Fruit fly (Drosophila melanogaster) whole organism, prepupa: Measurements from ENCODE around the gene CG12643.

Source experiments
- CG11762 ChIP-seq: fragments of 200-800 bp; sonication (Bioruptor generic); optimal IDR thresholded peaks from 3 replicates; lab custom pipeline; 2016; ENCODE audit warnings: missing biosample characterization, missing genetic modification characterization; ENCODE audit not compliant: insufficient read depth
- CG6854 ChIP-seq: fragments of 200-800 bp; sonication (Bioruptor generic); optimal IDR thresholded peaks from 2 replicates; lab custom pipeline; 2017; ENCODE audit warnings: missing biosample characterization, mild to moderate bottlenecking, missing genetic modification characterization
- CG8119 ChIP-seq: fragments of 200-800 bp; sonication (Bioruptor generic); IDR thresholded peaks from 3 replicates; pipeline ENCODE4 v1.3.6; 2022; ENCODE audit warnings: missing biosample characterization, missing genetic modification characterization
- dac ChIP-seq: fragments of 200-800 bp; sonication (Bioruptor generic); optimal IDR thresholded peaks from 2 replicates; lab custom pipeline; 2017; ENCODE audit warnings: missing biosample characterization, mild to moderate bottlenecking, missing genetic modification characterization
- salr ChIP-seq, 2 experiments: fragments of 200-800 bp; sonication (Bioruptor generic); optimal IDR thresholded peaks; 3 replicates each; lab custom pipeline; 2016 to 2018; ENCODE audit warnings: missing biosample characterization in 2 of 2, missing genetic modification characterization in 2 of 2, mild to moderate bottlenecking in 1 of 2
- topi ChIP-seq: fragments of 200-800 bp; sonication (Bioruptor generic); optimal IDR thresholded peaks from 3 replicates; lab custom pipeline; 2016; ENCODE audit warnings: missing biosample characterization, missing genetic modification characterization

DNA sequence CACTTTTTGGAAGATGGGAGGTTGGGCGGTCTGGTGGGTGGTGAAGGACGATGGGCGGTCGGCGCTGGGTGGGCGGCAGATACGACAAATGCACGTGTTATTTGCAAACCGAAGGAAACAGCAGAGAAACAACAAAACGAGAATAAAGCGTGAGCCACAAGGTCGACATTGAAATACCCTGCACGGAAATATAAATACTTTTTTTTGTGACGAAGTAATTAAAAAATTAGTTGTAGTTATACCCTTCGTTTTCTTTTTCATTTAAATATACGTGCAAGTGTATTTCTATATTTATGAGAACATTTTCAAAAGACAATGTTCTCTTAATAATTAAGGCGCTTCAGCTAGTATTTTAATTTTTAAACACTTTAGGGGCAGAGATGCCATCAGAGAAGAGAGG, 14.4 kb downstream of the CG12643 start:
- TF ChIP-seq topi (GFP tag; lab: Kevin White, UChicago), result no peak
- TF ChIP-seq dac, result no peak
- no peak for TF ChIP-seq CG11762
- TF ChIP-seq CG8119, result no peak
- TF ChIP-seq CG6854 (GFP tag; lab: Kevin White, UChicago), result no peak
- no peak for TF ChIP-seq salr (GFP tag; optimal IDR thresholded peaks at IDR 0.05; lab: Kevin White, UChicago)
